Worm (Caenorhabditis elegans): ENCODE results near the gene ZK637.12.

DNA sequence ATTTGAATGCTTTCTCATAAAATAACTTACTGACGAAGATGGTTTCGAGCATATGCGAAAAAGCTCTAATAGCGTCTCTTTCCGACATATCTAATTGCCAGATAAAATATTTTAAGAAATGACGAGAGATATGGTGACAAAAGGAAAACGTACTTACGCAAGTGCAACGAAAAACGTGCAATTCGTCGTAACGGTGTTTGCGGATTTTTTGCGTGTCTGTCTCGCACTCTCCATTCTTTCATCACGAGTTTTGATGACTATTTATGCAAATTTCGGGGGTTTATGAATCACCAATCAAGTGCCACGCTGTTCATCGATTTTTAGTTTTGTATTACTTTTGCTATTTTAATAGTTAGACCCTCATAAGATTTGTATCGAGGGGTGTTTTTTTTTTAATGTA lies 35.1 kb upstream of the ZK637.12 start, which contains the start of gene ZK637.14:
- TF ChIP-seq madf-6 (GFP tag; IDR thresholded peaks at IDR 0.05) (no peak), nfya-1 (tag; optimal IDR thresholded peaks at IDR 0.05; ENCODE audit: borderline replicate concordance, insufficient read depth) (no peak), T07F8.4 (tag; optimal IDR thresholded peaks at IDR 0.05) (no peak)
